Fruit fly (Drosophila melanogaster) whole organism, prepupa: ENCODE results near the gene Dhfr.

ENCODE experiments used
- CG10631 ChIP-seq: fragments of 200-800 bp; sonication (Bioruptor generic); optimal IDR thresholded peaks from 2 replicates; lab custom pipeline; 2016; ENCODE audit warnings: missing biosample characterization, missing genetic modification characterization
- CG11294 ChIP-seq: fragments of 200-800 bp; sonication (Bioruptor generic); IDR thresholded peaks from 2 replicates; pipeline ENCODE4 v1.3.6; 2022; ENCODE audit warnings: missing biosample characterization, missing genetic modification characterization
- CG11902 ChIP-seq: fragments of 200-800 bp; sonication (Bioruptor generic); optimal IDR thresholded peaks from 3 replicates; lab custom pipeline; 2016; ENCODE audit warnings: missing biosample characterization, missing genetic modification characterization
- CG15336 ChIP-seq: fragments of 200-800 bp; sonication (Bioruptor generic); IDR thresholded peaks from 2 replicates; pipeline ENCODE4 v1.3.6; 2022; ENCODE audit warnings: missing biosample characterization, missing genetic modification characterization
- CG16779 ChIP-seq: fragments of 200-800 bp; sonication (Bioruptor generic); optimal IDR thresholded peaks from 3 replicates; lab custom pipeline; 2017; ENCODE audit warnings: missing biosample characterization, mild to moderate bottlenecking, missing genetic modification characterization
- CG3032 ChIP-seq: fragments of 200-800 bp; optimal IDR thresholded peaks from 2 replicates; lab custom pipeline; 2019; ENCODE audit warnings: missing biosample characterization, mild to moderate bottlenecking, missing genetic modification characterization, moderate library complexity
- CG31627 ChIP-seq: fragments of 200-800 bp; sonication (Bioruptor generic); optimal IDR thresholded peaks from 3 replicates; lab custom pipeline; 2016; ENCODE audit warnings: missing biosample characterization, missing genetic modification characterization
- CG32006 ChIP-seq: fragments of 200-800 bp; sonication (Bioruptor generic); optimal IDR thresholded peaks from 3 replicates; lab custom pipeline; 2017; ENCODE audit warnings: missing biosample characterization, mild to moderate bottlenecking, missing genetic modification characterization
- CG3919 ChIP-seq: fragments of 200-800 bp; sonication (Bioruptor generic); optimal IDR thresholded peaks from 3 replicates; lab custom pipeline; 2016; ENCODE audit warnings: missing biosample characterization, missing genetic modification characterization
- CG4318 ChIP-seq: fragments of 200-800 bp; sonication (Bioruptor generic); optimal IDR thresholded peaks from 3 replicates; lab custom pipeline; 2017; ENCODE audit warnings: missing biosample characterization, mild to moderate bottlenecking, missing genetic modification characterization
- CG6163 ChIP-seq: fragments of 200-800 bp; sonication (Bioruptor generic); IDR thresholded peaks from 3 replicates; pipeline ENCODE4 v1.3.6; 2022; ENCODE audit warnings: missing biosample characterization, missing genetic modification characterization
- CG6276 ChIP-seq: fragments of 200-800 bp; sonication (Bioruptor generic); optimal IDR thresholded peaks from 2 replicates; lab custom pipeline; 2017; ENCODE audit warnings: missing biosample characterization, mild to moderate bottlenecking, missing genetic modification characterization
- CG6792 ChIP-seq: fragments of 200-800 bp; sonication (Bioruptor generic); optimal IDR thresholded peaks from 3 replicates; lab custom pipeline; 2016; ENCODE audit warnings: missing biosample characterization, missing genetic modification characterization
- CG6808 ChIP-seq: fragments of 200-800 bp; sonication (Bioruptor generic); optimal IDR thresholded peaks from 3 replicates; lab custom pipeline; 2017; ENCODE audit warnings: missing biosample characterization, missing genetic modification characterization, mild to moderate bottlenecking, moderate library complexity, missing genetic modification reagents
- CG6854 ChIP-seq: fragments of 200-800 bp; sonication (Bioruptor generic); optimal IDR thresholded peaks from 2 replicates; lab custom pipeline; 2017; ENCODE audit warnings: missing biosample characterization, mild to moderate bottlenecking, missing genetic modification characterization
- CG7368 ChIP-seq: fragments of 200-800 bp; sonication (Bioruptor generic); optimal IDR thresholded peaks from 3 replicates; lab custom pipeline; 2016; ENCODE audit warnings: missing biosample characterization, missing genetic modification characterization
- CG8319 ChIP-seq: fragments of 200-800 bp; sonication (Bioruptor generic); optimal IDR thresholded peaks from 3 replicates; lab custom pipeline; 2016; ENCODE audit warnings: missing biosample characterization, missing genetic modification characterization
- CG8632 ChIP-seq: fragments of 200-800 bp; sonication (Bioruptor generic); optimal IDR thresholded peaks from 3 replicates; lab custom pipeline; 2016; ENCODE audit warnings: missing biosample characterization, missing genetic modification characterization
- CG9139 ChIP-seq: fragments of 200-800 bp; sonication (Bioruptor generic); optimal IDR thresholded peaks from 3 replicates; lab custom pipeline; 2017; ENCODE audit warnings: missing biosample characterization, mild to moderate bottlenecking, missing genetic modification characterization
- Eip75B ChIP-seq: fragments of 200-800 bp; sonication (Bioruptor generic); optimal IDR thresholded peaks from 3 replicates; lab custom pipeline; 2016; ENCODE audit warnings: missing biosample characterization, missing genetic modification characterization
- Eip78C ChIP-seq: fragments of 200-800 bp; sonication (Bioruptor generic); peaks from one replicate; lab custom pipeline; 2016; ENCODE audit warnings: missing biosample characterization, missing genetic modification characterization
- Eip93F ChIP-seq: fragments of 200-800 bp; sonication (Bioruptor generic); optimal IDR thresholded peaks from 2 replicates; lab custom pipeline; 2016; ENCODE audit warnings: missing biosample characterization, mild to moderate bottlenecking, missing genetic modification characterization
- Gug ChIP-seq: fragments of 200-800 bp; sonication (Bioruptor generic); IDR thresholded peaks from 2 replicates; pipeline ENCODE4 v1.3.6; 2022; ENCODE audit warnings: missing biosample characterization, missing genetic modification characterization
- Hr38 ChIP-seq: sonication (Bioruptor generic); optimal IDR thresholded peaks from 2 replicates; lab custom pipeline; 2016; ENCODE audit warnings: missing biosample characterization, missing genetic modification characterization
- Hr39 ChIP-seq: fragments of 200-800 bp; sonication (Bioruptor generic); optimal IDR thresholded peaks from 2 replicates; lab custom pipeline; 2016; ENCODE audit warnings: missing biosample characterization, missing genetic modification characterization
- Hr4 ChIP-seq: fragments of 200-800 bp; sonication (Bioruptor generic); optimal IDR thresholded peaks from 3 replicates; lab custom pipeline; 2016; ENCODE audit warnings: missing biosample characterization, missing genetic modification characterization
- Lpt ChIP-seq: fragments of 200-800 bp; sonication (Bioruptor generic); optimal IDR thresholded peaks from 3 replicates; lab custom pipeline; 2016; ENCODE audit warnings: missing biosample characterization, missing genetic modification characterization
- OdsH ChIP-seq: fragments of 200-800 bp; sonication (Bioruptor generic); optimal IDR thresholded peaks from 3 replicates; lab custom pipeline; 2016; ENCODE audit warnings: missing biosample characterization, missing genetic modification characterization
- Smox ChIP-seq: fragments of 200-800 bp; sonication (Bioruptor generic); optimal IDR thresholded peaks from 3 replicates; lab custom pipeline; 2016; ENCODE audit warnings: missing biosample characterization, missing genetic modification characterization
- Sox14 ChIP-seq: fragments of 200-800 bp; sonication (Bioruptor generic); optimal IDR thresholded peaks from 3 replicates; lab custom pipeline; 2016; ENCODE audit warnings: missing biosample characterization, missing genetic modification characterization
- achi ChIP-seq: fragments of 200-800 bp; sonication (Bioruptor generic); optimal IDR thresholded peaks from 3 replicates; lab custom pipeline; 2016; ENCODE audit warnings: missing biosample characterization, missing genetic modification characterization
- acj6 ChIP-seq: fragments of 200-800 bp; sonication (Bioruptor generic); optimal IDR thresholded peaks from 3 replicates; lab custom pipeline; 2016; ENCODE audit warnings: missing biosample characterization, missing genetic modification characterization
- cyc ChIP-seq: fragments of 200-800 bp; sonication (Bioruptor generic); optimal IDR thresholded peaks from 3 replicates; lab custom pipeline; 2016; ENCODE audit warnings: missing biosample characterization, missing genetic modification characterization
- dac ChIP-seq: fragments of 200-800 bp; sonication (Bioruptor generic); optimal IDR thresholded peaks from 2 replicates; lab custom pipeline; 2017; ENCODE audit warnings: missing biosample characterization, mild to moderate bottlenecking, missing genetic modification characterization
- eg ChIP-seq: fragments of 200-800 bp; sonication (Bioruptor generic); IDR thresholded peaks from 3 replicates; pipeline ENCODE4 v1.3.6; 2022; ENCODE audit warnings: missing biosample characterization, missing genetic modification characterization
- fd59A ChIP-seq: fragments of 200-800 bp; sonication (Bioruptor generic); optimal IDR thresholded peaks from 2 replicates; lab custom pipeline; 2017; ENCODE audit warnings: missing biosample characterization, mild to moderate bottlenecking, missing genetic modification characterization, missing genetic modification reagents
- fkh ChIP-seq: fragments of 200-800 bp; sonication (Bioruptor generic); optimal IDR thresholded peaks from 3 replicates; lab custom pipeline; 2017; ENCODE audit warnings: missing biosample characterization, mild to moderate bottlenecking, missing genetic modification characterization, moderate library complexity
- lz ChIP-seq: fragments of 200-800 bp; sonication (Bioruptor generic); optimal IDR thresholded peaks from 3 replicates; lab custom pipeline; 2016; ENCODE audit warnings: missing biosample characterization, missing genetic modification characterization
- net ChIP-seq: fragments of 200-800 bp; sonication (Bioruptor generic); optimal IDR thresholded peaks from 3 replicates; lab custom pipeline; 2016; ENCODE audit warnings: missing biosample characterization, missing genetic modification characterization
- pdm3 ChIP-seq: fragments of 200-800 bp; sonication (Bioruptor generic); optimal IDR thresholded peaks from 3 replicates; lab custom pipeline; 2016; ENCODE audit warnings: missing biosample characterization, missing genetic modification characterization
- salr ChIP-seq, 2 experiments: fragments of 200-800 bp; sonication (Bioruptor generic); optimal IDR thresholded peaks; 3 replicates each; lab custom pipeline; 2016 to 2018; ENCODE audit warnings: missing biosample characterization in 2 of 2, missing genetic modification characterization in 2 of 2, mild to moderate bottlenecking in 1 of 2
- spab ChIP-seq: fragments of 200-800 bp; sonication (Bioruptor generic); optimal IDR thresholded peaks from 2 replicates; lab custom pipeline; 2017; ENCODE audit warnings: missing biosample characterization, mild to moderate bottlenecking, missing genetic modification characterization, missing genetic modification reagents
- ss ChIP-seq, 2 experiments: fragments of 200-800 bp; sonication (Bioruptor generic); optimal IDR thresholded peaks; 2 replicates in 1 of 2; 3 replicates in 1 of 2; lab custom pipeline; 2017 to 2018; ENCODE audit warnings: mild to moderate bottlenecking in 2 of 2, missing biosample characterization in 2 of 2, missing genetic modification characterization in 2 of 2, moderate library complexity in 1 of 2
- svp ChIP-seq: fragments of 200-800 bp; sonication (Bioruptor generic); peaks from one replicate; lab custom pipeline; 2016; ENCODE audit warnings: missing biosample characterization, missing genetic modification characterization
- topi ChIP-seq: fragments of 200-800 bp; sonication (Bioruptor generic); optimal IDR thresholded peaks from 3 replicates; lab custom pipeline; 2016; ENCODE audit warnings: missing biosample characterization, missing genetic modification characterization
- vri ChIP-seq: fragments of 200-800 bp; sonication (Bioruptor generic); optimal IDR thresholded peaks from 3 replicates; lab custom pipeline; 2016; ENCODE audit warnings: missing biosample characterization, mild to moderate bottlenecking, missing genetic modification characterization

Gene Dhfr

dm6 chr3R:16448378-16449134 lies 32.4 kb upstream of the Dhfr start (continued):
- peak; percentile 92 for TF ChIP-seq Gug (GFP tag; lab: Robert Waterston, UW)
- TF ChIP-seq Eip75B (GFP tag; lab: Kevin White, UChicago): no peak
- TF ChIP-seq OdsH (GFP tag; lab: Kevin White, UChicago): no peak
- peak; percentile 43 for TF ChIP-seq Hr38 (GFP tag; lab: Kevin White, UChicago)
- peak; percentile 61 for TF ChIP-seq Lpt (GFP tag; lab: Kevin White, UChicago)
- TF ChIP-seq CG6163 (GFP tag; lab: Robert Waterston, UW): peak; percentile 90
- TF ChIP-seq lz (GFP tag; lab: Kevin White, UChicago): no peak
- TF ChIP-seq CG10631 (GFP tag; lab: Kevin White, UChicago): no peak
- TF ChIP-seq Eip78C (GFP tag; lab: Kevin White, UChicago): peak; percentile 44
- peak; percentile 78 for TF ChIP-seq CG32006 (GFP tag; lab: Kevin White, UChicago)
- TF ChIP-seq dac (GFP tag; lab: Kevin White, UChicago): peak; percentile 35
- TF ChIP-seq CG6792: no peak
- peak; percentile 88 for TF ChIP-seq CG15336
- TF ChIP-seq spab (GFP tag; lab: Kevin White, UChicago): no peak
- TF ChIP-seq CG9139 (GFP tag; lab: Kevin White, UChicago): no peak
- TF ChIP-seq ss (GFP tag; optimal IDR thresholded peaks at IDR 0.05; lab: Kevin White, UChicago): peak in 1 of 2 experiments; percentile 86

dm6 chr3R:16449187-16449973 lies 31.6 kb upstream of the Dhfr start:
- peak; percentile 99 for TF ChIP-seq fd59A (GFP tag; lab: Kevin White, UChicago)
- TF ChIP-seq Smox (GFP tag; lab: Kevin White, UChicago): no peak
- peak; percentile 99 for TF ChIP-seq Hr4
- TF ChIP-seq CG9139 (GFP tag; lab: Kevin White, UChicago): peak; percentile 97
- peak; percentile 97 for TF ChIP-seq Lpt (GFP tag; lab: Kevin White, UChicago)
- TF ChIP-seq CG3032 (tag; lab: Kevin White, UChicago): peak; percentile 99
- peak; percentile 95 for TF ChIP-seq CG8319 (GFP tag; lab: Kevin White, UChicago)
- peak; percentile 93 for TF ChIP-seq Hr39 (GFP tag; lab: Kevin White, UChicago)
- TF ChIP-seq Eip93F (GFP tag; lab: Kevin White, UChicago): no peak
- TF ChIP-seq CG11902 (GFP tag; lab: Kevin White, UChicago): peak; percentile 99
- peak; percentile 99 for TF ChIP-seq eg (GFP tag; lab: Robert Waterston, UW)
- peak; percentile 99 for TF ChIP-seq Sox14 (GFP tag; lab: Kevin White, UChicago)
- TF ChIP-seq CG6854 (GFP tag; lab: Kevin White, UChicago): peak; percentile 37
- peak; percentile 95 for TF ChIP-seq cyc (GFP tag; lab: Kevin White, UChicago)
- TF ChIP-seq CG8632: peak; percentile 93
- TF ChIP-seq vri: peak; percentile 56
- peak; percentile 99 for TF ChIP-seq Eip75B (GFP tag; lab: Kevin White, UChicago)
- peak; percentile 99 for TF ChIP-seq spab (GFP tag; lab: Kevin White, UChicago)
- peak; percentile 92 for TF ChIP-seq Hr38 (GFP tag; lab: Kevin White, UChicago)
- TF ChIP-seq ss (GFP tag; optimal IDR thresholded peaks at IDR 0.05; lab: Kevin White, UChicago): peak; percentile 98
- peak; percentile 93 for TF ChIP-seq svp (GFP tag; lab: Kevin White, UChicago)
- peak; percentile 96 for TF ChIP-seq CG15336
- TF ChIP-seq net (GFP tag; lab: Kevin White, UChicago): peak; percentile 97
- peak; percentile 89 for TF ChIP-seq CG6276
- TF ChIP-seq CG6808: peak; percentile 98
- peak; percentile 92 for TF ChIP-seq topi
- TF ChIP-seq CG3919: peak; percentile 99
- TF ChIP-seq CG11294 (GFP tag; lab: Robert Waterston, UW): peak; percentile 98
- TF ChIP-seq CG7368 (GFP tag; lab: Kevin White, UChicago): peak; percentile 97
- peak; percentile 97 to 99 for TF ChIP-seq salr (GFP tag; optimal IDR thresholded peaks at IDR 0.05; lab: Kevin White, UChicago)
- TF ChIP-seq CG4318 (GFP tag; lab: Kevin White, UChicago): peak; percentile 98
- peak; percentile 92 for TF ChIP-seq CG31627 (GFP tag; lab: Kevin White, UChicago)
- peak; percentile 99 for TF ChIP-seq pdm3 (GFP tag; lab: Kevin White, UChicago)
- TF ChIP-seq Gug (GFP tag; lab: Robert Waterston, UW): peak; percentile 99
- TF ChIP-seq CG32006 (GFP tag; lab: Kevin White, UChicago): peak; percentile 99
- TF ChIP-seq achi (GFP tag; lab: Kevin White, UChicago): peak; percentile 97
- peak; percentile 98 for TF ChIP-seq acj6 (GFP tag; lab: Kevin White, UChicago)
- peak; percentile 67 for TF ChIP-seq fkh
- peak; percentile 94 for TF ChIP-seq CG16779
